Fruit fly (Drosophila melanogaster) whole organism, embryonic: ENCODE data around the gene uif.

Source experiments
- Antp ChIP-seq: fragments of 200-800 bp; sonication (Bioruptor generic); optimal IDR thresholded peaks from 3 replicates; lab custom pipeline; 2016; ENCODE audit warnings: missing biosample characterization, missing genetic modification characterization
- CG10209 ChIP-seq: fragments of 200-800 bp; sonication (Bioruptor generic); optimal IDR thresholded peaks from 3 replicates; lab custom pipeline; 2017; ENCODE audit warnings: missing biosample characterization, mild to moderate bottlenecking, missing genetic modification characterization, missing genetic modification reagents
- CG10274 ChIP-seq: fragments of 200-800 bp; sonication (Bioruptor generic); optimal IDR thresholded peaks from 3 replicates; lab custom pipeline; 2017; ENCODE audit warnings: missing biosample characterization, mild to moderate bottlenecking, missing genetic modification characterization
- CG10366 ChIP-seq: fragments of 200-800 bp; sonication (Bioruptor generic); IDR thresholded peaks from 2 replicates; pipeline ENCODE4 v1.3.6; 2022; ENCODE audit warnings: missing biosample characterization, missing genetic modification characterization
- CG14860 ChIP-seq: fragments of 200-800 bp; sonication (Bioruptor generic); IDR thresholded peaks from 3 replicates; pipeline ENCODE4 v1.3.6; 2022; ENCODE audit warnings: missing biosample characterization, missing genetic modification characterization; ENCODE audit not compliant: partially characterized antibody
- CG17829 ChIP-seq: fragments of 200-800 bp; optimal IDR thresholded peaks from 2 replicates; lab custom pipeline; 2019; ENCODE audit warnings: missing biosample characterization, mild to moderate bottlenecking, missing genetic modification characterization, moderate library complexity
- CG17912 ChIP-seq: fragments of 200-800 bp; sonication (Bioruptor generic); optimal IDR thresholded peaks from 2 replicates; lab custom pipeline; 2018; ENCODE audit warnings: missing biosample characterization, mild to moderate bottlenecking, missing genetic modification characterization
- CG30020 ChIP-seq: fragments of 200-800 bp; optimal IDR thresholded peaks from 2 replicates; lab custom pipeline; 2019; ENCODE audit warnings: missing biosample characterization, mild to moderate bottlenecking, missing genetic modification characterization, moderate library complexity
- CG34224 ChIP-seq: fragments of 200-800 bp; sonication (Bioruptor generic); IDR thresholded peaks from 3 replicates; pipeline ENCODE4 v1.3.6; 2022; ENCODE audit warnings: missing biosample characterization, missing genetic modification characterization; ENCODE audit not compliant: partially characterized antibody
- CG34376 ChIP-seq: fragments of 200-800 bp; sonication (Bioruptor generic); optimal IDR thresholded peaks from 2 replicates; lab custom pipeline; 2018; ENCODE audit warnings: missing biosample characterization, mild to moderate bottlenecking, missing genetic modification characterization
- CG42726 ChIP-seq: fragments of 200-800 bp; sonication (Bioruptor generic); IDR thresholded peaks from 2 replicates; pipeline ENCODE4 v1.3.6; 2022; ENCODE audit warnings: missing biosample characterization, missing genetic modification characterization; ENCODE audit not compliant: partially characterized antibody
- CG4424 ChIP-seq: fragments of 200-800 bp; sonication (Bioruptor generic); optimal IDR thresholded peaks from 3 replicates; lab custom pipeline; 2016; ENCODE audit warnings: missing biosample characterization, missing genetic modification characterization
- CG4820 ChIP-seq: fragments of 200-800 bp; sonication (Bioruptor generic); optimal IDR thresholded peaks from 3 replicates; lab custom pipeline; 2016; ENCODE audit warnings: missing biosample characterization, missing genetic modification characterization
- CG6254 ChIP-seq: fragments of 200-800 bp; sonication (Bioruptor generic); optimal IDR thresholded peaks from 3 replicates; lab custom pipeline; 2017; ENCODE audit warnings: mild to moderate bottlenecking, missing biosample characterization, missing genetic modification reagents, missing genetic modification characterization
- CG6813 ChIP-seq: fragments of 200-800 bp; sonication (Bioruptor generic); optimal IDR thresholded peaks from 2 replicates; lab custom pipeline; 2017; ENCODE audit warnings: missing biosample characterization, missing genetic modification characterization, mild to moderate bottlenecking, moderate library complexity, missing genetic modification reagents
- CG7271 ChIP-seq: fragments of 200-800 bp; sonication (Bioruptor generic); optimal IDR thresholded peaks from 2 replicates; lab custom pipeline; 2018; ENCODE audit warnings: missing biosample characterization, mild to moderate bottlenecking, missing genetic modification characterization, moderate library complexity
- CG7987 ChIP-seq: fragments of 200-800 bp; sonication (Bioruptor generic); optimal IDR thresholded peaks from 2 replicates; lab custom pipeline; 2018; ENCODE audit warnings: missing biosample characterization, mild to moderate bottlenecking, missing genetic modification characterization, moderate library complexity
- CG9797 ChIP-seq: fragments of 200-800 bp; sonication (Bioruptor generic); optimal IDR thresholded peaks from 3 replicates; lab custom pipeline; 2018; ENCODE audit warnings: missing biosample characterization, mild to moderate bottlenecking, missing genetic modification characterization
- CHES-1-like ChIP-seq: fragments of 200-800 bp; sonication (Bioruptor generic); optimal IDR thresholded peaks from 2 replicates; lab custom pipeline; 2016; ENCODE audit warnings: missing biosample characterization, missing genetic modification characterization
- Chrac-16 ChIP-seq: fragments of 200-800 bp; sonication (Bioruptor generic); optimal IDR thresholded peaks from 3 replicates; lab custom pipeline; 2016; ENCODE audit warnings: missing biosample characterization, missing genetic modification characterization
- CoRest ChIP-seq: fragments of 200-800 bp; sonication (Bioruptor generic); optimal IDR thresholded peaks from 3 replicates; lab custom pipeline; 2018; ENCODE audit warnings: missing biosample characterization, mild to moderate bottlenecking, missing genetic modification characterization, moderate library complexity
- Dip2 ChIP-seq: fragments of 200-800 bp; sonication (Bioruptor generic); IDR thresholded peaks from 2 replicates; pipeline ENCODE4 v1.3.6; 2022; ENCODE audit warnings: missing biosample characterization, missing genetic modification characterization
- Dll ChIP-seq: fragments of 200-800 bp; sonication (Bioruptor generic); IDR thresholded peaks from 4 replicates; pipeline ENCODE4 v1.3.6; 2022; ENCODE audit warnings: missing biosample characterization, missing genetic modification characterization; ENCODE audit not compliant: partially characterized antibody
- Doc3 ChIP-seq: fragments of 200-800 bp; sonication (Bioruptor generic); IDR thresholded peaks from 3 replicates; pipeline ENCODE4 v1.3.6; 2022; ENCODE audit warnings: missing biosample characterization, missing genetic modification characterization; ENCODE audit not compliant: partially characterized antibody
- Fer3 ChIP-seq: fragments of 200-800 bp; sonication (Bioruptor generic); optimal IDR thresholded peaks from 2 replicates; lab custom pipeline; 2018; ENCODE audit warnings: missing biosample characterization, mild to moderate bottlenecking, missing genetic modification characterization, moderate library complexity
- HLH3B ChIP-seq: fragments of 200-800 bp; sonication (Bioruptor generic); IDR thresholded peaks from 2 replicates; pipeline ENCODE4 v1.3.6; 2022; ENCODE audit warnings: missing biosample characterization, missing genetic modification characterization
- Hr39 ChIP-seq: fragments of >200 bp; optimal IDR thresholded peaks from 2 replicates; lab custom pipeline; 2017
- Max ChIP-seq: fragments of 200-800 bp; sonication (Bioruptor generic); optimal IDR thresholded peaks from 2 replicates; lab custom pipeline; 2016; ENCODE audit warnings: missing biosample characterization, mild to moderate bottlenecking, missing genetic modification characterization
- Myb ChIP-seq: fragments of 200-800 bp; sonication (Bioruptor generic); optimal IDR thresholded peaks from 2 replicates; lab custom pipeline; 2016; ENCODE audit warnings: missing biosample characterization, missing genetic modification characterization
- Scr ChIP-seq: fragments of 200-800 bp; sonication (Bioruptor generic); IDR thresholded peaks from 2 replicates; pipeline ENCODE4 v1.3.6; 2022; ENCODE audit warnings: missing biosample characterization, missing genetic modification characterization; ENCODE audit not compliant: partially characterized antibody
- Sin3A ChIP-seq: fragments of >200 bp; optimal IDR thresholded peaks from 2 replicates; lab custom pipeline; 2018
- ci ChIP-seq: fragments of 200-800 bp; sonication (Bioruptor generic); IDR thresholded peaks from 3 replicates; pipeline ENCODE4 v1.3.6; 2022; ENCODE audit warnings: missing biosample characterization, missing genetic modification characterization
- cwo ChIP-seq: fragments of 200-800 bp; sonication (Bioruptor generic); optimal IDR thresholded peaks from 3 replicates; lab custom pipeline; 2017; ENCODE audit warnings: missing biosample characterization, missing genetic modification characterization, mild to moderate bottlenecking, moderate library complexity, missing genetic modification reagents
- dati ChIP-seq: fragments of 200-800 bp; sonication (Bioruptor generic); IDR thresholded peaks from 2 replicates; pipeline ENCODE4 v1.3.6; 2022; ENCODE audit warnings: missing biosample characterization, missing genetic modification characterization
- dysf ChIP-seq: fragments of 200-800 bp; sonication (Bioruptor generic); IDR thresholded peaks from 3 replicates; pipeline ENCODE4 v1.3.6; 2022; ENCODE audit warnings: missing biosample characterization, missing genetic modification characterization
- ftz-f1 ChIP-seq: fragments of 200-800 bp; sonication (Bioruptor generic); optimal IDR thresholded peaks from 2 replicates; lab custom pipeline; 2016; ENCODE audit warnings: missing biosample characterization, missing genetic modification characterization
- hkb ChIP-seq, 2 experiments: fragments of 200-800 bp in 1 of 2; fragments of >200 bp in 1 of 2; sonication (Bioruptor generic) in 1 of 2; IDR thresholded peaks in 1 of 2; optimal IDR thresholded peaks in 1 of 2; 2 replicates each; pipeline versions ENCODE4 v1.3.6 to Lab custom; 2017 to 2022; ENCODE audit warnings: missing biosample characterization in 1 of 2, missing genetic modification characterization in 1 of 2
- ind ChIP-seq: fragments of 200-800 bp; sonication (Bioruptor generic); optimal IDR thresholded peaks from 3 replicates; lab custom pipeline; 2016; ENCODE audit warnings: missing biosample characterization, missing genetic modification characterization
- jing ChIP-seq: fragments of 200-800 bp; sonication (Bioruptor generic); optimal IDR thresholded peaks from 2 replicates; lab custom pipeline; 2018; ENCODE audit warnings: missing biosample characterization, mild to moderate bottlenecking, missing genetic modification characterization
- ken ChIP-seq: fragments of 200-800 bp; sonication (Bioruptor generic); IDR thresholded peaks from 3 replicates; pipeline ENCODE4 v1.3.6; 2022; ENCODE audit warnings: missing biosample characterization, missing genetic modification characterization
- mam ChIP-seq: fragments of 200-800 bp; sonication (Bioruptor generic); optimal IDR thresholded peaks from 3 replicates; lab custom pipeline; 2016; ENCODE audit warnings: missing biosample characterization, missing genetic modification characterization
- nerfin-1 ChIP-seq: fragments of 200-800 bp; sonication (Bioruptor generic); optimal IDR thresholded peaks from 3 replicates; lab custom pipeline; 2019; ENCODE audit warnings: missing biosample characterization, mild to moderate bottlenecking, missing genetic modification characterization, moderate library complexity
- pum ChIP-seq: fragments of 200-800 bp; sonication (Bioruptor generic); optimal IDR thresholded peaks from 2 replicates; lab custom pipeline; 2016; ENCODE audit warnings: missing biosample characterization, missing genetic modification characterization
- repo ChIP-seq: fragments of 200-800 bp; sonication (Bioruptor generic); optimal IDR thresholded peaks from 2 replicates; lab custom pipeline; 2016; ENCODE audit warnings: missing biosample characterization, missing genetic modification characterization
- rib ChIP-seq: fragments of 200-800 bp; sonication (Bioruptor generic); IDR thresholded peaks from 2 replicates; pipeline ENCODE4 v1.3.6; 2022; ENCODE audit warnings: missing biosample characterization, missing genetic modification characterization
- sens ChIP-seq: fragments of 200-800 bp; sonication (Bioruptor generic); peaks from one replicate; lab custom pipeline; 2016; ENCODE audit warnings: missing biosample characterization, missing genetic modification characterization
- seq ChIP-seq: fragments of 200-800 bp; sonication (Bioruptor generic); IDR thresholded peaks from 2 replicates; pipeline ENCODE4 v1.3.6; 2022; ENCODE audit warnings: missing biosample characterization, missing genetic modification characterization
- tin ChIP-seq: fragments of 200-800 bp; sonication (Bioruptor generic); optimal IDR thresholded peaks from 3 replicates; lab custom pipeline; 2016; ENCODE audit warnings: missing biosample characterization, missing genetic modification characterization
- unc-4 ChIP-seq: fragments of 200-800 bp; sonication (Bioruptor generic); IDR thresholded peaks from 2 replicates; pipeline ENCODE4 v1.3.6; 2022; ENCODE audit warnings: missing biosample characterization, missing genetic modification characterization; ENCODE audit not compliant: partially characterized antibody
- zen2 ChIP-seq: fragments of 200-800 bp; sonication (Bioruptor generic); IDR thresholded peaks from 3 replicates; pipeline ENCODE4 v1.3.6; 2022; ENCODE audit warnings: missing biosample characterization, missing genetic modification characterization; ENCODE audit not compliant: partially characterized antibody

The uif gene

dm6 chr2L:6956725-6957124 lies 53.4 kb downstream of the uif start, which contains the start of the genes CG13775 and CG3430 (continued):
- TF ChIP-seq CG4424 (GFP tag; lab: Kevin White, UChicago): peak; percentile 37
- no peak for TF ChIP-seq jing (GFP tag; lab: Kevin White, UChicago)
- no peak for TF ChIP-seq Max (GFP tag; lab: Kevin White, UChicago)
- peak; percentile 40; the same call in 1 of the 3 replicates for TF ChIP-seq zen2 (GFP tag; lab: Robert Waterston, UW)
- TF ChIP-seq Antp (GFP tag; lab: Kevin White, UChicago): peak; percentile 62
- TF ChIP-seq CG10366 (GFP tag; lab: Robert Waterston, UW): peak; percentile 18; the same call in 1 of the 2 replicates
- peak; percentile 43 for TF ChIP-seq Sin3A
- no peak for TF ChIP-seq HLH3B (GFP tag; lab: Robert Waterston, UW)
- TF ChIP-seq CG10274: no peak
- peak; percentile 72 for TF ChIP-seq unc-4 (GFP tag; lab: Robert Waterston, UW)
- 0 out of 2 replicates have a peak, but pooled peaks have one; percentile 12 for TF ChIP-seq rib
- TF ChIP-seq CG42726: peak; percentile 66; the same call in 1 of the 2 replicates
- TF ChIP-seq nerfin-1 (tag; lab: Kevin White, UChicago): peak; percentile 12
- TF ChIP-seq sens (GFP tag; lab: Kevin White, UChicago): peak; percentile 86
- TF ChIP-seq CG6254 (GFP tag; lab: Kevin White, UChicago): no peak
- peak; percentile 28 for TF ChIP-seq repo (GFP tag; lab: Kevin White, UChicago)
- TF ChIP-seq Fer3 (tag; lab: Kevin White, UChicago): no peak
- peak; percentile 67 for TF ChIP-seq Scr
- TF ChIP-seq tin: peak; percentile 7
- peak; percentile 52; the same call in 2 of the 3 replicates for TF ChIP-seq ci (GFP tag; lab: Robert Waterston, UW)
- TF ChIP-seq Dip2 (GFP tag; lab: Robert Waterston, UW): no peak
- TF ChIP-seq CG17912 (GFP tag; lab: Kevin White, UChicago): peak; percentile 17
- peak; percentile 42 for TF ChIP-seq CG17829 (tag; lab: Kevin White, UChicago)
- peak; percentile 30 for TF ChIP-seq CG7987 (GFP tag; lab: Kevin White, UChicago)
- TF ChIP-seq dati: no peak
- peak; percentile 5 for TF ChIP-seq pum
- TF ChIP-seq Doc3 (GFP tag; lab: Robert Waterston, UW): peak; percentile 66
- TF ChIP-seq ftz-f1 (GFP tag; lab: Kevin White, UChicago): peak; percentile 0
- TF ChIP-seq CG9797 (GFP tag; lab: Kevin White, UChicago): peak; percentile 13
- TF ChIP-seq seq (GFP tag; lab: Robert Waterston, UW): 0 out of 2 replicates have a peak, but pooled peaks have one; percentile 45
- no peak for TF ChIP-seq Hr39 (lab: Kevin White, UChicago)
- TF ChIP-seq CHES-1-like (GFP tag; lab: Kevin White, UChicago): peak; percentile 56
- no peak for TF ChIP-seq ind (GFP tag; lab: Kevin White, UChicago)
- TF ChIP-seq CG10209 (GFP tag; lab: Kevin White, UChicago): peak; percentile 22
- TF ChIP-seq CoRest (tag; lab: Kevin White, UChicago): peak; percentile 27
- peak; percentile 40; the same call in 1 of the 3 replicates for TF ChIP-seq dysf (GFP tag; lab: Robert Waterston, UW)
- TF ChIP-seq CG6813 (GFP tag; lab: Kevin White, UChicago): no peak
- 0 out of 3 replicates have a peak, but pooled peaks have one; percentile 32 for TF ChIP-seq ken
- peak; percentile 17 for TF ChIP-seq CG30020
- TF ChIP-seq Myb (GFP tag; lab: Kevin White, UChicago): peak; percentile 41
- TF ChIP-seq CG4820 (GFP tag; lab: Kevin White, UChicago): peak; percentile 2
- TF ChIP-seq CG7271 (tag; lab: Kevin White, UChicago): peak; percentile 38
- TF ChIP-seq cwo (GFP tag; lab: Kevin White, UChicago): no peak
- TF ChIP-seq hkb (optimal IDR thresholded peaks at IDR 0.05; lab: Kevin White, UChicago): no peak
- 0 out of 2 replicates have a peak, but pooled peaks have one; percentile 21 for TF ChIP-seq hkb (GFP tag; IDR thresholded peaks at IDR 0.05; lab: Robert Waterston, UW)
- peak; percentile 54; the same call in 2 of the 3 replicates for TF ChIP-seq CG14860 (GFP tag; lab: Robert Waterston, UW)
- TF ChIP-seq Dll (GFP tag; lab: Robert Waterston, UW): peak; percentile 69
- peak; percentile 29 for TF ChIP-seq Chrac-16 (GFP tag; lab: Kevin White, UChicago)
- TF ChIP-seq CG34376 (GFP tag; lab: Kevin White, UChicago): peak; percentile 40
- peak; percentile 52 for TF ChIP-seq mam (GFP tag; lab: Kevin White, UChicago)
- peak; percentile 71 for TF ChIP-seq CG34224 (GFP tag; lab: Robert Waterston, UW)
